Fruit fly (Drosophila melanogaster) whole organism, wandering third instar larva: ENCODE measurements around the gene CG31337.

Source experiments
- CG32264 ChIP-seq: fragments of 200-800 bp; sonication (Bioruptor generic); optimal IDR thresholded peaks from 2 replicates; lab custom pipeline; 2016; ENCODE audit warnings: missing biosample characterization, missing genetic modification characterization
- CG9705 ChIP-seq: fragments of 200-800 bp; sonication (Bioruptor generic); optimal IDR thresholded peaks from 2 replicates; lab custom pipeline; 2018; ENCODE audit warnings: missing biosample characterization, mild to moderate bottlenecking, missing genetic modification characterization
- CrebA ChIP-seq: fragments of 200-800 bp; sonication (Bioruptor generic); optimal IDR thresholded peaks from 2 replicates; lab custom pipeline; 2016; ENCODE audit warnings: missing biosample characterization, mild to moderate bottlenecking, missing genetic modification characterization, borderline replicate concordance
- Dfd ChIP-seq: fragments of >200 bp; optimal IDR thresholded peaks from 2 replicates; lab custom pipeline; 2017; ENCODE audit warnings: missing biosample characterization, missing genetic modification characterization
- Dif ChIP-seq: fragments of 200-275, 200-300 bp; sonication (Bioruptor generic); optimal IDR thresholded peaks from 2 replicates; lab custom pipeline; 2018; ENCODE audit warnings: missing biosample characterization, missing genetic modification characterization; ENCODE audit not compliant: partially characterized antibody
- GATAd ChIP-seq: sonication (Bioruptor generic); optimal IDR thresholded peaks from 2 replicates; lab custom pipeline; 2016; ENCODE audit warnings: missing biosample characterization, missing genetic modification characterization
- Hnf4 ChIP-seq: fragments of 200-800 bp; sonication (Bioruptor generic); optimal IDR thresholded peaks from 2 replicates; lab custom pipeline; 2016; ENCODE audit warnings: missing biosample characterization, mild to moderate bottlenecking, missing genetic modification characterization
- Hr78 ChIP-seq: fragments of >200 bp; optimal IDR thresholded peaks from 2 replicates; lab custom pipeline; 2017; ENCODE audit warnings: missing biosample characterization, missing genetic modification characterization
- Hr83 ChIP-seq: fragments of 200-300 bp; sonication (Bioruptor generic); optimal IDR thresholded peaks from 2 replicates; lab custom pipeline; 2016; ENCODE audit warnings: missing biosample characterization, mild to moderate bottlenecking, missing genetic modification characterization, moderate library complexity; ENCODE audit not compliant: poor library complexity, severe bottlenecking
- Jra ChIP-seq: sonication (Bioruptor generic); optimal IDR thresholded peaks from 2 replicates; lab custom pipeline; 2016; ENCODE audit warnings: missing biosample characterization, missing genetic modification characterization
- N ChIP-seq: fragments of >200 bp; optimal IDR thresholded peaks from 2 replicates; lab custom pipeline; 2018; ENCODE audit warnings: missing biosample characterization, missing external identifiers, missing genetic modification characterization
- Rel ChIP-seq, 2 experiments: fragments of 200-800 bp; sonication (Bioruptor generic) in 1 of 2; optimal IDR thresholded peaks; 2 replicates in 1 of 2; 3 replicates in 1 of 2; lab custom pipeline; 2016 to 2019; ENCODE audit warnings: mild to moderate bottlenecking in 2 of 2, missing biosample characterization in 2 of 2, missing genetic modification characterization in 2 of 2, moderate library complexity in 1 of 2
- Sp1 ChIP-seq: fragments of 200-800 bp; sonication (Bioruptor generic); optimal IDR thresholded peaks from 3 replicates; lab custom pipeline; 2019; ENCODE audit warnings: missing biosample characterization, mild to moderate bottlenecking, missing genetic modification characterization, moderate library complexity
- Vsx2 ChIP-seq: fragments of 200-300, 225-300 bp; sonication (Bioruptor generic); optimal IDR thresholded peaks from 2 replicates; lab custom pipeline; 2018; ENCODE audit warnings: missing biosample characterization, missing genetic modification characterization; ENCODE audit not compliant: partially characterized antibody
- br ChIP-seq: fragments of 200-800 bp; sonication (Bioruptor generic); optimal IDR thresholded peaks from 2 replicates; lab custom pipeline; 2016; ENCODE audit warnings: missing biosample characterization, missing genetic modification characterization
- brk ChIP-seq: fragments of 200-800 bp; sonication (Bioruptor generic); optimal IDR thresholded peaks from 2 replicates; lab custom pipeline; 2016; ENCODE audit warnings: missing biosample characterization, mild to moderate bottlenecking, missing genetic modification characterization
- dl ChIP-seq, 2 experiments: fragments of 175-275, 200-275 bp in 1 of 2; fragments of 200-275 bp in 1 of 2; sonication (Bioruptor generic); optimal IDR thresholded peaks; lab custom pipeline; 2018; ENCODE audit warnings: mild to moderate bottlenecking in 2 of 2, missing biosample characterization in 2 of 2, missing genetic modification characterization in 2 of 2, moderate library complexity in 2 of 2; ENCODE audit not compliant: partially characterized antibody in 2 of 2, insufficient read depth in 1 of 2
- dmrt93B ChIP-seq: fragments of 200-800 bp; sonication (Bioruptor generic); optimal IDR thresholded peaks from 2 replicates; lab custom pipeline; 2018; ENCODE audit warnings: missing biosample characterization, mild to moderate bottlenecking, missing genetic modification characterization
- dsf ChIP-seq: sonication (Bioruptor generic); optimal IDR thresholded peaks from 2 replicates; lab custom pipeline; 2016; ENCODE audit warnings: missing biosample characterization, missing genetic modification characterization, borderline replicate concordance
- foxo ChIP-seq, 2 experiments: fragments of 200-800 bp; sonication (Bioruptor generic); optimal IDR thresholded peaks; 2 replicates in 1 of 2; 3 replicates in 1 of 2; lab custom pipeline; 2016 to 2017; ENCODE audit warnings: missing biosample characterization in 2 of 2, missing genetic modification characterization in 2 of 2
- fru ChIP-seq: fragments of 200-800 bp; sonication (Bioruptor generic); optimal IDR thresholded peaks from 3 replicates; lab custom pipeline; 2016; ENCODE audit warnings: missing biosample characterization, mild to moderate bottlenecking, missing genetic modification characterization
- h ChIP-seq: fragments of 200-800 bp; sonication (Bioruptor generic); optimal IDR thresholded peaks from 3 replicates; lab custom pipeline; 2016; ENCODE audit warnings: missing biosample characterization, mild to moderate bottlenecking, missing genetic modification characterization
- jim ChIP-seq: fragments of 175-275, 200-325 bp; sonication (Bioruptor generic); optimal IDR thresholded peaks from 2 replicates; lab custom pipeline; 2016; ENCODE audit warnings: missing biosample characterization, mild to moderate bottlenecking, missing genetic modification characterization
- pan ChIP-seq: fragments of >200 bp; optimal IDR thresholded peaks from 2 replicates; lab custom pipeline; 2017
- psq ChIP-seq: fragments of 200-800 bp; sonication (Bioruptor generic); optimal IDR thresholded peaks from 3 replicates; lab custom pipeline; 2017; ENCODE audit warnings: missing biosample characterization, mild to moderate bottlenecking, missing genetic modification characterization, moderate library complexity
- rgr ChIP-seq: fragments of 200-800 bp; sonication (Bioruptor generic); optimal IDR thresholded peaks from 3 replicates; lab custom pipeline; 2016; ENCODE audit warnings: missing biosample characterization, mild to moderate bottlenecking, missing genetic modification characterization
- sage ChIP-seq: fragments of 200-800 bp; sonication (Bioruptor generic); optimal IDR thresholded peaks from 2 replicates; lab custom pipeline; 2016; ENCODE audit warnings: missing biosample characterization, mild to moderate bottlenecking, missing genetic modification characterization
- sv ChIP-seq: fragments of 200-800 bp; sonication (Bioruptor generic); optimal IDR thresholded peaks from 3 replicates; lab custom pipeline; 2016; ENCODE audit warnings: missing biosample characterization, missing genetic modification characterization
- tai ChIP-seq: sonication (Bioruptor generic); optimal IDR thresholded peaks from 2 replicates; lab custom pipeline; 2016; ENCODE audit warnings: missing biosample characterization, missing genetic modification characterization
- usp ChIP-seq: fragments of >200 bp; optimal IDR thresholded peaks from 2 replicates; lab custom pipeline; 2017; ENCODE audit warnings: missing biosample characterization, missing genetic modification characterization

CG31337 gene

DNA sequence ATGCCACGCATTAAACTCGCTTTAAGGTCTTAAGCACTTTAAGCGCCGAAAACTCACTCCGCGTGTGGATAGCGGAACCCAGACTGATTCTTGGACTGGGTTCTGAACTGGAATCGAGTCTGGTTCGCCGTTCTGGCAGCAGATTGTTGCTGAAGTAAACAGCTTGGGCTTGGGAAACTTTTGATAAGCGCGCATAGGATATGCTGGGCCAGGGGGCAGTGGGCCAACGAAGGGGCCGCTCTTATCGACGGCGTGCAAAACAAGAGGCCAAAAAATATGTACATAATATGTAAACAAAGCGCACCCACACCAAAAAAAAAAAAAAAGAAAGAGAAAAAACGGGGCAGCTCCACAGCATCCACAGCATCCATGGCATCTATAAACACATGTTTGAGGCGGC, at the start of gene CG31337:
TSS of gene CG31337 (minus strand) at position 101 of the 400 bp plus-strand sequence.
- TF ChIP-seq Dfd (GFP tag; lab: Kevin White, UChicago) = no peak
- no peak for TF ChIP-seq fru (GFP tag; lab: Kevin White, UChicago)
- no peak for TF ChIP-seq Vsx2
- TF ChIP-seq br (GFP tag; lab: Kevin White, UChicago) = no peak
- TF ChIP-seq Hr78 (GFP tag; lab: Kevin White, UChicago) = no peak
- no peak for TF ChIP-seq sv (GFP tag; lab: Kevin White, UChicago)
- no peak for TF ChIP-seq GATAd (GFP tag; lab: Kevin White, UChicago)
- TF ChIP-seq sage (GFP tag; lab: Kevin White, UChicago) = no peak
- no peak for TF ChIP-seq tai
- TF ChIP-seq pan (lab: Kevin White, UChicago) = no peak
- no peak for TF ChIP-seq dsf (GFP tag; lab: Kevin White, UChicago)
- TF ChIP-seq dl (GFP tag; optimal IDR thresholded peaks at IDR 0.05; lab: Kevin White, UChicago; ENCODE audit: insufficient read depth in 1 of 2, partially characterized antibody in 2 of 2) = no peak
- TF ChIP-seq h (GFP tag; lab: Kevin White, UChicago) = no peak
- TF ChIP-seq foxo (GFP tag; optimal IDR thresholded peaks at IDR 0.05; lab: Kevin White, UChicago) = no peak
- TF ChIP-seq jim (GFP tag; lab: Kevin White, UChicago) = no peak
- no peak for TF ChIP-seq Jra (GFP tag; lab: Kevin White, UChicago)

DNA sequence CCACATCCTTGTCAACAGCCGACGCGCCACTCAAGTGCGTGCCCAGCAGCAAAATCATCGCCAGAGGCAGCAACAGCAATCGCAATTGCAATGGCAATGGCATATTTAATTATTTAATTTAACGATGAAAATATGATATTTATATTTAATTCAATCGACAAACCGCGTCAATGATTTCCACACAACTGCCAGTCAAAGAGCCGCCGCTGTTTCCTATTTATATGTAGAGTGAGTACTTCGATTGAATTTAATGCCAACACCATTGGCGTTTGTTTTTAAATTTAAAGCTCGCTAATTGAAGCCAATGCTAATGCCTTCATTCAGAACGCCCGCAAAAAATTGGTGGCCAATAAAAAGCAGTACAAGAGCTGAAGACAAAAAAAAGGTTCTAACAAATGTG, 47.4 kb upstream of the CG31337 start, which contains the start of gene CG14369:
TSS of gene CG14369 (minus strand) at position 101 of the 400 bp plus-strand sequence.
- TF ChIP-seq brk (GFP tag; lab: Kevin White, UChicago) = no peak
- no peak for TF ChIP-seq Hr78 (GFP tag; lab: Kevin White, UChicago)
- TF ChIP-seq Sp1 (GFP tag; lab: Kevin White, UChicago) = no peak
- TF ChIP-seq N (GFP tag; lab: Kevin White, UChicago) = no peak
- no peak for TF ChIP-seq sv (GFP tag; lab: Kevin White, UChicago)
- no peak for TF ChIP-seq h (GFP tag; lab: Kevin White, UChicago)
- TF ChIP-seq CrebA (GFP tag; lab: Kevin White, UChicago) = no peak
- no peak for TF ChIP-seq Rel (GFP tag; optimal IDR thresholded peaks at IDR 0.05; lab: Kevin White, UChicago)
- TF ChIP-seq Rel (tag; optimal IDR thresholded peaks at IDR 0.05; lab: Kevin White, UChicago) = no peak
- TF ChIP-seq dmrt93B (GFP tag; lab: Kevin White, UChicago) = no peak

DNA sequence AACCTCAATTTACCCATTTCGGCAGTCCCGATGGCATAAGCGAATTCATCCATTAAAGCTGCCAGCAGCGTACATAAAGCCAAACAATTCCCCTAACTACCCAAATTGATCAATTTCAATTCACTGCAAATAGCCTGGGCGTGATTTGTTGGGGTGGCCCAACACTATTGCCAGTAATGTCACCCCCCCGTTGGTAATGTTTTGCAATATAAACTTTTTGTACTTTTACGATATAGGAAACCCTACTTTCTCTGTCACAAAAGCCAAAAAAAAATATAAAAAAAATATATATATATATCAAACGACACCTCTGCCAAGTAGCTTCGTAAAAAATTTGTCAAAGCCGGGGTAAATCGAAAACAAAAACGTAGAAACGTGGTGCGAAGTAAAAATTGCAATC, 42.5 kb upstream of the CG31337 start, which contains the start of gene CG14370:
TSS of gene CG14370 (plus strand) at position 301 of the 400 bp plus-strand sequence.
- TF ChIP-seq jim (GFP tag; lab: Kevin White, UChicago) (no peak), usp (GFP tag; lab: Kevin White, UChicago) (no peak), dsf (GFP tag; lab: Kevin White, UChicago) (no peak), Hnf4 (GFP tag; lab: Kevin White, UChicago) (no peak), Sp1 (GFP tag; lab: Kevin White, UChicago) (no peak), Hr83 (GFP tag; lab: Kevin White, UChicago) (no peak), Dfd (GFP tag; lab: Kevin White, UChicago) (no peak), pan (lab: Kevin White, UChicago) (no peak)

DNA sequence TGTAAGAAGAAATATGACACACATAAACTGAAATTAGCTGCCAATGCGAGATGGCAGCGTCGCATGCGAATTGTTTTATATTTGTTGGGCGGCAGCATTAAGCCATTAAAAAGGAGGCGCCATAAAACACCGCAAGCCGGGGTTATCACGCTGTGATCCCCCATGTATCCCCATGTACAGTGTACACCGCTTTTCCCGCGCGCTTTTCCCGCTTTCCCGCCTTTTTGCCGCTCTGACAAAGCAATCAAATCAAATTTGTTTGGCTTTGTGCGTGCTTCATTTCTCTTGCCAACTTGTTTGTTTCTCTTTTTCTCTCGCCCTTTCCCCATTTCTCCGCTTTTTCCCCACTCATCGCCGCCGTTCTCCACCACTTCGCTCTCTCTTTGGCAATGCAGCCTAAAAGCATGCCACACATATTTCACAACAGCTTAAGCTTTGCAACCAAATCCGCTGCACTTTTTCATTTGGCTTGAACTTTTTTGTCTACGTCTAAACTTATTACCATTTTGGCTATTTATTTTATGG, 8.7 kb upstream of the CG31337 start:
- TF ChIP-seq Vsx2 (no peak), tai (no peak), dl (GFP tag; optimal IDR thresholded peaks at IDR 0.05; lab: Kevin White, UChicago; ENCODE audit: insufficient read depth in 1 of 2, partially characterized antibody in 2 of 2) (no peak), Dfd (GFP tag; lab: Kevin White, UChicago) (no peak), sv (GFP tag; lab: Kevin White, UChicago) (no peak), CG9705 (no peak), Jra (GFP tag; lab: Kevin White, UChicago) (no peak), Hnf4 (GFP tag; lab: Kevin White, UChicago) (no peak), CrebA (GFP tag; lab: Kevin White, UChicago) (no peak), Dif (GFP tag; lab: Kevin White, UChicago) (no peak), Hr78 (GFP tag; lab: Kevin White, UChicago) (no peak), CG32264 (no peak), psq (GFP tag; lab: Kevin White, UChicago) (no peak), rgr (GFP tag; lab: Kevin White, UChicago) (no peak)
